Fruit fly (Drosophila melanogaster) whole organism, embryonic: ENCODE measurements around the gene SelG.
A peak's percentile ranks its signal among the peaks of the same experiment; 100 is the strongest.

Experiments
- CG1024 ChIP-seq: fragments of 200-800 bp; sonication (Bioruptor generic); IDR thresholded peaks from 2 replicates; pipeline ENCODE4 v1.3.6; 2022; ENCODE audit warnings: missing biosample characterization, missing genetic modification characterization
- CG10462 ChIP-seq: fragments of 200-800 bp; sonication (Bioruptor generic); optimal IDR thresholded peaks from 2 replicates; lab custom pipeline; 2016; ENCODE audit warnings: missing biosample characterization, missing genetic modification characterization
- CG12236 ChIP-seq: fragments of 200-800 bp; sonication (Bioruptor generic); optimal IDR thresholded peaks from 2 replicates; lab custom pipeline; 2016; ENCODE audit warnings: missing biosample characterization, missing genetic modification characterization
- CG14441 ChIP-seq: fragments of 200-800 bp; sonication (Bioruptor generic); IDR thresholded peaks from 2 replicates; pipeline ENCODE4 v1.3.6; 2022; ENCODE audit warnings: missing biosample characterization, missing genetic modification characterization
- CG15269 ChIP-seq: fragments of 200-800 bp; sonication (Bioruptor generic); optimal IDR thresholded peaks from 2 replicates; lab custom pipeline; 2018; ENCODE audit warnings: missing biosample characterization, mild to moderate bottlenecking, missing genetic modification characterization, moderate library complexity
- CG1529 ChIP-seq: fragments of 200-800 bp; sonication (Bioruptor generic); optimal IDR thresholded peaks from 3 replicates; lab custom pipeline; 2018; ENCODE audit warnings: missing biosample characterization, missing genetic modification characterization
- CG15479 ChIP-seq: fragments of 200-800 bp; sonication (Bioruptor generic); optimal IDR thresholded peaks from 3 replicates; lab custom pipeline; 2019; ENCODE audit warnings: missing biosample characterization, mild to moderate bottlenecking, missing genetic modification characterization, moderate library complexity
- CG16779 ChIP-seq: fragments of 200-800 bp; sonication (Bioruptor generic); IDR thresholded peaks from 2 replicates; pipeline ENCODE4 v1.3.6; 2022; ENCODE audit warnings: missing biosample characterization, missing genetic modification characterization
- CG17186 ChIP-seq: fragments of 200-800 bp; sonication (Bioruptor generic); optimal IDR thresholded peaks from 3 replicates; lab custom pipeline; 2017; ENCODE audit warnings: missing biosample characterization, missing genetic modification reagents, missing genetic modification characterization
- CG17328 ChIP-seq: fragments of 200-800 bp; sonication (Bioruptor generic); IDR thresholded peaks from 2 replicates; pipeline ENCODE4 v1.3.6; 2022; ENCODE audit warnings: missing biosample characterization, missing genetic modification characterization
- CG18011 ChIP-seq: fragments of 200-800 bp; sonication (Bioruptor generic); optimal IDR thresholded peaks from 2 replicates; lab custom pipeline; 2017; ENCODE audit warnings: missing biosample characterization, missing genetic modification characterization, mild to moderate bottlenecking, moderate library complexity, missing genotype
- CG18599 ChIP-seq: fragments of 200-800 bp; sonication (Bioruptor generic); optimal IDR thresholded peaks from 3 replicates; lab custom pipeline; 2017; ENCODE audit warnings: missing biosample characterization, missing genetic modification characterization, mild to moderate bottlenecking, moderate library complexity, missing genetic modification reagents
- CG31224 ChIP-seq: fragments of 200-800 bp; sonication (Bioruptor generic); IDR thresholded peaks from 2 replicates; pipeline ENCODE4 v1.3.6; 2022; ENCODE audit warnings: missing biosample characterization, missing genetic modification characterization
- CG31388 ChIP-seq: fragments of 200-800 bp; sonication (Bioruptor generic); optimal IDR thresholded peaks from 2 replicates; lab custom pipeline; 2016; ENCODE audit warnings: missing biosample characterization, missing genetic modification characterization
- CG3281 ChIP-seq: fragments of 200-800 bp; sonication (Bioruptor generic); optimal IDR thresholded peaks from 3 replicates; lab custom pipeline; 2017; ENCODE audit warnings: missing biosample characterization, mild to moderate bottlenecking, missing genetic modification characterization
- CG4404 ChIP-seq: fragments of 200-800 bp; sonication (Bioruptor generic); IDR thresholded peaks from 2 replicates; pipeline ENCODE4 v1.3.6; 2022; ENCODE audit warnings: missing biosample characterization, missing genetic modification characterization
- CG6689 ChIP-seq: fragments of 200-800 bp; sonication (Bioruptor generic); IDR thresholded peaks from 2 replicates; pipeline ENCODE4 v1.3.6; 2022; ENCODE audit warnings: missing biosample characterization, missing genetic modification characterization
- CG7786 ChIP-seq: fragments of 200-800 bp; sonication (Bioruptor generic); optimal IDR thresholded peaks from 2 replicates; lab custom pipeline; 2016; ENCODE audit warnings: missing biosample characterization, missing genetic modification characterization
- Dek ChIP-seq: fragments of 200-800 bp; sonication (Bioruptor generic); optimal IDR thresholded peaks from 3 replicates; lab custom pipeline; 2019; ENCODE audit warnings: missing biosample characterization, mild to moderate bottlenecking, missing genetic modification characterization, moderate library complexity
- Doc2 ChIP-seq: fragments of 200-800 bp; sonication (Bioruptor generic); IDR thresholded peaks from 2 replicates; pipeline ENCODE4 v1.3.6; 2022; ENCODE audit warnings: missing biosample characterization, missing genetic modification characterization
- Ets65A ChIP-seq: fragments of 200-800 bp; sonication (Bioruptor generic); peaks from one replicate; lab custom pipeline; 2016; ENCODE audit warnings: missing biosample characterization, missing genetic modification characterization
- HLH54F ChIP-seq: fragments of 200-800 bp; sonication (Bioruptor generic); optimal IDR thresholded peaks from 3 replicates; lab custom pipeline; 2016; ENCODE audit warnings: missing biosample characterization, missing genetic modification characterization
- Lhr ChIP-seq: fragments of 200-800 bp; sonication (Bioruptor generic); optimal IDR thresholded peaks from 3 replicates; lab custom pipeline; 2017; ENCODE audit warnings: mild to moderate bottlenecking, missing biosample characterization, missing genetic modification reagents, missing genetic modification characterization
- Lim3 ChIP-seq: fragments of 200-800 bp; sonication (Bioruptor generic); IDR thresholded peaks from 2 replicates; pipeline ENCODE4 v1.3.6; 2022; ENCODE audit warnings: missing biosample characterization, missing genetic modification characterization
- MESR4 ChIP-seq: fragments of 200-800 bp; sonication (Bioruptor generic); optimal IDR thresholded peaks from 2 replicates; lab custom pipeline; 2018; ENCODE audit warnings: missing biosample characterization, mild to moderate bottlenecking, missing genetic modification characterization, moderate library complexity
- Neu2 ChIP-seq: fragments of 200-800 bp; sonication (Bioruptor generic); optimal IDR thresholded peaks from 3 replicates; lab custom pipeline; 2016; ENCODE audit warnings: missing biosample characterization, missing genetic modification characterization, borderline replicate concordance
- Ravus ChIP-seq: fragments of 200-800 bp; sonication (Bioruptor generic); IDR thresholded peaks from 2 replicates; pipeline ENCODE4 v1.3.6; 2022; ENCODE audit warnings: missing biosample characterization, missing genetic modification characterization
- Sry-δ ChIP-seq: fragments of 200-800 bp; sonication (Bioruptor generic); optimal IDR thresholded peaks from 2 replicates; lab custom pipeline; 2016; ENCODE audit warnings: missing biosample characterization, missing genetic modification characterization
- Trl ChIP-seq, 3 experiments: fragments of >200 bp in 2 of 3; fragments of 200-800 bp in 1 of 3; sonication (Bioruptor generic) in 1 of 3; optimal IDR thresholded peaks; 2 replicates in 1 of 3; 3 replicates in 2 of 3; lab custom pipeline; 2016 to 2017; ENCODE audit warnings: missing biosample characterization in 1 of 3, missing genetic modification characterization in 1 of 3
- Xrp1 ChIP-seq: fragments of 200-800 bp; sonication (Bioruptor generic); IDR thresholded peaks from 2 replicates; pipeline ENCODE4 v1.3.6; 2022; ENCODE audit warnings: missing biosample characterization, missing genetic modification characterization
- YL-1 ChIP-seq: fragments of 200-800 bp; sonication (Bioruptor generic); optimal IDR thresholded peaks from 3 replicates; lab custom pipeline; 2017; ENCODE audit warnings: missing biosample characterization, mild to moderate bottlenecking, missing genetic modification characterization
- bigmax ChIP-seq: fragments of 200-800 bp; sonication (Bioruptor generic); optimal IDR thresholded peaks from 2 replicates; lab custom pipeline; 2018; ENCODE audit warnings: missing biosample characterization, mild to moderate bottlenecking, missing genetic modification characterization
- chm ChIP-seq: fragments of 200-800 bp; sonication (Bioruptor generic); IDR thresholded peaks from 2 replicates; pipeline ENCODE4 v1.3.6; 2022; ENCODE audit warnings: missing biosample characterization, missing genetic modification characterization
- corto ChIP-seq: fragments of 200-800 bp; sonication (Bioruptor generic); optimal IDR thresholded peaks from 2 replicates; lab custom pipeline; 2016; ENCODE audit warnings: missing biosample characterization, mild to moderate bottlenecking, missing genetic modification characterization, moderate library complexity
- crol ChIP-seq: fragments of 200-800 bp; sonication (Bioruptor generic); IDR thresholded peaks from 2 replicates; pipeline ENCODE4 v1.3.6; 2022; ENCODE audit warnings: missing biosample characterization, missing genetic modification characterization
- danr ChIP-seq: fragments of 200-800 bp; sonication (Bioruptor generic); IDR thresholded peaks from 2 replicates; pipeline ENCODE4 v1.3.6; 2022; ENCODE audit warnings: missing biosample characterization, missing genetic modification characterization
- eve ChIP-seq, 2 experiments: fragments of >200 bp; optimal IDR thresholded peaks; 2 replicates each; lab custom pipeline; 2017; ENCODE audit warnings: missing biosample characterization in 2 of 2, missing genetic modification characterization in 2 of 2
- fru ChIP-seq: fragments of >200 bp; optimal IDR thresholded peaks from 2 replicates; lab custom pipeline; 2017
- her ChIP-seq: fragments of 200-800 bp; sonication (Bioruptor generic); optimal IDR thresholded peaks from 2 replicates; lab custom pipeline; 2016; ENCODE audit warnings: missing biosample characterization, missing genetic modification characterization
- jigr1 ChIP-seq: fragments of 200-800 bp; sonication (Bioruptor generic); IDR thresholded peaks from 3 replicates; pipeline ENCODE4 v1.3.6; 2022; ENCODE audit warnings: missing biosample characterization, missing genetic modification characterization
- jumu ChIP-seq: fragments of 200-800 bp; sonication (Bioruptor generic); optimal IDR thresholded peaks from 3 replicates; lab custom pipeline; 2016; ENCODE audit warnings: missing biosample characterization, missing genetic modification characterization
- klu ChIP-seq: fragments of 200-800 bp; sonication (Bioruptor generic); IDR thresholded peaks from 2 replicates; pipeline ENCODE4 v1.3.6; 2022; ENCODE audit warnings: missing biosample characterization, missing genetic modification characterization
- luna ChIP-seq: fragments of 200-800 bp; sonication (Bioruptor generic); optimal IDR thresholded peaks from 2 replicates; lab custom pipeline; 2016; ENCODE audit warnings: missing biosample characterization, missing genetic modification characterization
- nerfin-1 ChIP-seq: fragments of 200-800 bp; sonication (Bioruptor generic); optimal IDR thresholded peaks from 3 replicates; lab custom pipeline; 2019; ENCODE audit warnings: missing biosample characterization, mild to moderate bottlenecking, missing genetic modification characterization, moderate library complexity
- onecut ChIP-seq: fragments of 200-800 bp; sonication (Bioruptor generic); IDR thresholded peaks from 2 replicates; pipeline ENCODE4 v1.3.6; 2022; ENCODE audit warnings: missing biosample characterization, missing genetic modification characterization
- org-1 ChIP-seq: fragments of 200-800 bp; sonication (Bioruptor generic); optimal IDR thresholded peaks from 2 replicates; lab custom pipeline; 2017; ENCODE audit warnings: missing biosample characterization, missing genetic modification characterization
- pnt ChIP-seq: fragments of 200-800 bp; sonication (Bioruptor generic); optimal IDR thresholded peaks from 3 replicates; lab custom pipeline; 2016; ENCODE audit warnings: missing biosample characterization, missing genetic modification characterization
- rib ChIP-seq: fragments of 200-800 bp; sonication (Bioruptor generic); IDR thresholded peaks from 2 replicates; pipeline ENCODE4 v1.3.6; 2022; ENCODE audit warnings: missing biosample characterization, missing genetic modification characterization
- sima ChIP-seq: fragments of 200-800 bp; sonication (Bioruptor generic); optimal IDR thresholded peaks from 2 replicates; lab custom pipeline; 2016; ENCODE audit warnings: missing biosample characterization, missing genetic modification characterization
- twi ChIP-seq: fragments of 200-800 bp; optimal IDR thresholded peaks from 2 replicates; lab custom pipeline; 2019; ENCODE audit warnings: missing biosample characterization, mild to moderate bottlenecking, missing genetic modification characterization, moderate library complexity
- wor ChIP-seq: fragments of 200-800 bp; sonication (Bioruptor generic); IDR thresholded peaks from 2 replicates; pipeline ENCODE4 v1.3.6; 2022; ENCODE audit warnings: missing biosample characterization, missing genetic modification characterization
- zfh2 ChIP-seq: fragments of 200-800 bp; sonication (Bioruptor generic); optimal IDR thresholded peaks from 2 replicates; lab custom pipeline; 2016; ENCODE audit warnings: missing biosample characterization, missing genetic modification characterization

The SelG gene

DNA sequence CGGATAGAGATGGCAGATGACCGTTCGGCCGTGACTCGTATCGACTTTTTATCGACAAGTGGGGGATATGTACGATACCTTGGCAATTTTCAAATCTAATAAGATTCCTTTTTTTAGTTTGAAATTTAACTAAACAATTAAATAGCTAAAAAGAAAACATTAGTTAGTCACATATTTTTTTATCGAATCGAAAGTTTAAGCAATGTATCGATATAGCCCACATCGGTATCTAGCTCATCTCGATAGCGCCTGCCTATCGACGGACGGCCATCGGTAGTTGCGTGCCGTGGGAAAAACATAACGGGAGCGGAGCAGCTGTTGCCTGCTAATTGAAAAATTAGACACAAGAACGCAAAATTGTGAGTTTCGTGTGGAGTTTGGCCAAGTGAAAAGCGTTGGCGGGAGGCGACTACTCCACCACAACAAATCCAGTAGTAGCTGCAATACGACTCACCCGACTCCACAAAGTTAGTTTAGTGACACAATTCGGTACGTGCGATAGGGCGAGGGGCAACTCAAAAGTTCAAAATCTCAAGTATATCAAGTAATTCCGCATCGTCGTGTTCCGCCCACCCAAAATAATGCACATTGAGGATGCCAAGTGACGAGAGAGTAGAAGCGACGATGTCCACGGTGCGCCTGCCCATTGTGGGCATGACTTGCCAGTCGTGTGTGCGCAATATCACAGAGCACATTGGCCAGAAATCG, 32.2 kb upstream of the SelG start, which contains the start of the genes CG10347 and ATP7 (continued):
- no peak for TF ChIP-seq Neu2 (GFP tag; lab: Kevin White, UChicago)
- TF ChIP-seq Trl (optimal IDR thresholded peaks at IDR 0.05; lab: Kevin White, UChicago): no peak
- peak; percentile 2 for TF ChIP-seq Trl (GFP tag; optimal IDR thresholded peaks at IDR 0.05; lab: Kevin White, UChicago)
- TF ChIP-seq CG4404: no peak
- no peak for TF ChIP-seq twi
- TF ChIP-seq CG7786: peak; percentile 22
- no peak for TF ChIP-seq CG3281 (GFP tag; lab: Kevin White, UChicago)
- no peak for TF ChIP-seq CG1529 (GFP tag; lab: Kevin White, UChicago)
- peak; percentile 80 for TF ChIP-seq Ets65A (GFP tag; lab: Kevin White, UChicago)
- TF ChIP-seq danr (GFP tag; lab: Robert Waterston, UW): no peak
- TF ChIP-seq CG12236 (GFP tag; lab: Kevin White, UChicago): no peak
- TF ChIP-seq nerfin-1 (tag; lab: Kevin White, UChicago): peak; percentile 11
- no peak for TF ChIP-seq her (GFP tag; lab: Kevin White, UChicago)
- no peak for TF ChIP-seq CG18011 (GFP tag; lab: Kevin White, UChicago)
- TF ChIP-seq Lim3 (GFP tag; lab: Robert Waterston, UW): no peak
- no peak for TF ChIP-seq Xrp1
- TF ChIP-seq onecut (GFP tag; lab: Robert Waterston, UW): no peak
- no peak for TF ChIP-seq luna
- peak; percentile 97 for TF ChIP-seq Sry-δ (GFP tag; lab: Kevin White, UChicago)
- TF ChIP-seq CG18599 (GFP tag; lab: Kevin White, UChicago): peak; percentile 23
- no peak for TF ChIP-seq eve (GFP tag; optimal IDR thresholded peaks at IDR 0.05; lab: Kevin White, UChicago)
- TF ChIP-seq jumu (GFP tag; lab: Kevin White, UChicago): peak; percentile 44
- no peak for TF ChIP-seq CG6689 (GFP tag; lab: Robert Waterston, UW)
- TF ChIP-seq rib (GFP tag; lab: Robert Waterston, UW): no peak
- no peak for TF ChIP-seq CG14441 (GFP tag; lab: Robert Waterston, UW)
- no peak for TF ChIP-seq Doc2 (GFP tag; lab: Robert Waterston, UW)
- no peak for TF ChIP-seq CG17328
- no peak for TF ChIP-seq CG1024 (GFP tag; lab: Robert Waterston, UW)
- peak; percentile 17 for TF ChIP-seq pnt (GFP tag; lab: Kevin White, UChicago)
- no peak for TF ChIP-seq fru (lab: Kevin White, UChicago)
- peak; percentile 74 for TF ChIP-seq MESR4
- TF ChIP-seq org-1 (GFP tag; lab: Kevin White, UChicago): no peak
- TF ChIP-seq CG17186 (GFP tag; lab: Kevin White, UChicago): peak; percentile 15
- TF ChIP-seq Ravus: no peak
- TF ChIP-seq crol (GFP tag; lab: Robert Waterston, UW): no peak
- TF ChIP-seq wor: no peak
- TF ChIP-seq jigr1 (GFP tag; lab: Robert Waterston, UW): no peak
- TF ChIP-seq CG15269: peak; percentile 22
- TF ChIP-seq sima (GFP tag; lab: Kevin White, UChicago): no peak
- peak; percentile 43 for TF ChIP-seq CG10462 (GFP tag; lab: Kevin White, UChicago)
- TF ChIP-seq CG15479: no peak
- TF ChIP-seq HLH54F (GFP tag; lab: Kevin White, UChicago): peak; percentile 55
- TF ChIP-seq Dek (tag; lab: Kevin White, UChicago): no peak
- no peak for TF ChIP-seq CG16779 (GFP tag; lab: Robert Waterston, UW)
- TF ChIP-seq corto (GFP tag; lab: Kevin White, UChicago): no peak
- no peak for TF ChIP-seq chm (GFP tag; lab: Robert Waterston, UW)
- peak; percentile 20 for TF ChIP-seq zfh2 (GFP tag; lab: Kevin White, UChicago)
- no peak for TF ChIP-seq bigmax (GFP tag; lab: Kevin White, UChicago)
- peak; percentile 46 for TF ChIP-seq YL-1 (GFP tag; lab: Kevin White, UChicago)
- TF ChIP-seq Lhr (GFP tag; lab: Kevin White, UChicago): no peak
- TF ChIP-seq CG31388 (GFP tag; lab: Kevin White, UChicago): no peak
- no peak for TF ChIP-seq klu (GFP tag; lab: Robert Waterston, UW)
- no peak for TF ChIP-seq CG31224 (GFP tag; lab: Robert Waterston, UW)
